Worm (Caenorhabditis elegans) whole organism, L4 larva: ENCODE data around the gene F42A9.6.

Experiments used
- ama-1 ChIP-seq: fragments of 150-350 bp; optimal IDR thresholded peaks from 2 replicates; lab custom pipeline; 2014; ENCODE audit warnings: inconsistent platforms, mixed read lengths
- mxl-2 ChIP-seq: fragments of 200-800 bp; sonication (Bioruptor generic); conservative IDR thresholded peaks from 2 replicates; pipeline ENCODE4 v1.3.6; 2022; ENCODE audit warnings: missing genetic modification reagents, missing genetic modification characterization, missing compliant biosample characterization
- nhr-25 ChIP-seq: sonication (generic microtip); optimal IDR thresholded peaks from 2 replicates; lab custom pipeline; 2017; ENCODE audit warnings: missing genetic modification characterization, mild to moderate bottlenecking, missing compliant biosample characterization, antibody characterized with exemption, moderate library complexity, borderline replicate concordance; ENCODE audit not compliant: insufficient read depth

DNA sequence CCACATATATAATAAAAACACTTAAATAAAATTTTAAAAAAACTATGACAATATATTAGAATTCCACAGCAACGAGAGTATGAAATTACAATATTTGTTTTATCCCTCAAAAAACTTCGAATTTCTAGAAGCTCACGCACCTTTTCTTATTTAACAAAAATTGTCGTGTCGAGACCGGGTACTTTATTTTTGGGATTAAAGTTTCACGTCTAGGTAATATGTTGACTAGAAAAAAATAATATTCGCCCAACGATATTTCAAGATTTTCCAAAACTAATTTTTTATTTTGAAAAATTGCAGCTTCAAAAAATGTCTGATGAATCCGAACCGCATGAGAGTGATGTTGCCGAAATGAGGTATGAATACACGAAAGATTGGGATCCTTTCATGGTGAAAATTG is 35.4 kb downstream of the F42A9.6 start, which contains the start of gene C49C8.3:
- TF ChIP-seq ama-1 (no peak), nhr-25 (tag; lab: Kevin White, UChicago) (no peak), mxl-2 (GFP tag; lab: Robert Waterston, UW) (no peak)
